Fruit fly (Drosophila melanogaster) whole organism, adult: Measurements from ENCODE around the gene CG43229.

Experiments used
- CG11617 ChIP-seq: fragments of 200-800 bp; sonication (Bioruptor generic); optimal IDR thresholded peaks from 2 replicates; lab custom pipeline; 2017; ENCODE audit warnings: mild to moderate bottlenecking, missing biosample characterization, missing genetic modification reagents, missing genetic modification characterization
- CG12768 ChIP-seq: fragments of 200-800 bp; sonication (Bioruptor generic); optimal IDR thresholded peaks from 2 replicates; lab custom pipeline; 2017; ENCODE audit warnings: missing biosample characterization, missing genetic modification characterization, mild to moderate bottlenecking, moderate library complexity, missing genetic modification reagents
- CG14711 ChIP-seq: fragments of 200-800 bp; sonication (Bioruptor generic); optimal IDR thresholded peaks from 2 replicates; lab custom pipeline; 2018; ENCODE audit warnings: missing biosample characterization, mild to moderate bottlenecking, missing genetic modification characterization, moderate library complexity
- CG1620 ChIP-seq: fragments of 200-800 bp; sonication (Bioruptor generic); optimal IDR thresholded peaks from 2 replicates; lab custom pipeline; 2016; ENCODE audit warnings: missing biosample characterization, missing genetic modification characterization
- CG33017 ChIP-seq: fragments of 200-800 bp; sonication (Bioruptor generic); optimal IDR thresholded peaks from 2 replicates; lab custom pipeline; 2018; ENCODE audit warnings: missing biosample characterization, mild to moderate bottlenecking, missing genetic modification characterization, moderate library complexity
- CG5204 ChIP-seq: fragments of 200-800 bp; sonication (Bioruptor generic); optimal IDR thresholded peaks from 2 replicates; lab custom pipeline; 2016; ENCODE audit warnings: missing biosample characterization, missing genetic modification characterization
- CG7045 ChIP-seq: fragments of 200-800 bp; sonication (Bioruptor generic); optimal IDR thresholded peaks from 2 replicates; lab custom pipeline; 2017; ENCODE audit warnings: missing biosample characterization, mild to moderate bottlenecking, missing genetic modification characterization
- CG7101 ChIP-seq: fragments of 200-800 bp; sonication (Bioruptor generic); optimal IDR thresholded peaks from 2 replicates; lab custom pipeline; 2018; ENCODE audit warnings: missing biosample characterization, mild to moderate bottlenecking, missing genetic modification characterization, moderate library complexity
- Clk ChIP-seq: fragments of 200-800 bp; sonication (Bioruptor generic); optimal IDR thresholded peaks from 2 replicates; lab custom pipeline; 2017; ENCODE audit warnings: missing biosample characterization, missing genetic modification characterization
- Crg-1 ChIP-seq: fragments of 200-800 bp; sonication (Bioruptor generic); optimal IDR thresholded peaks from 2 replicates; lab custom pipeline; 2016; ENCODE audit warnings: missing biosample characterization, missing genetic modification characterization
- Hr96 ChIP-seq: fragments of 200-800 bp; sonication (Bioruptor generic); optimal IDR thresholded peaks from 2 replicates; lab custom pipeline; 2016; ENCODE audit warnings: missing biosample characterization, missing genetic modification characterization
- Mnt ChIP-seq: fragments of 200-800 bp; sonication (Bioruptor generic); optimal IDR thresholded peaks from 2 replicates; lab custom pipeline; 2016; ENCODE audit warnings: missing biosample characterization, mild to moderate bottlenecking, missing genetic modification characterization
- bab1 ChIP-seq: fragments of 200-800 bp; sonication (Bioruptor generic); optimal IDR thresholded peaks from 3 replicates; lab custom pipeline; 2019; ENCODE audit warnings: missing biosample characterization, mild to moderate bottlenecking, missing genetic modification characterization, moderate library complexity
- cic ChIP-seq: fragments of 200-800 bp; sonication (Bioruptor generic); optimal IDR thresholded peaks from 2 replicates; lab custom pipeline; 2017; ENCODE audit warnings: missing biosample characterization, mild to moderate bottlenecking, missing genetic modification characterization, moderate library complexity
- cnc ChIP-seq, 2 experiments: fragments of >200 bp; optimal IDR thresholded peaks; 2 replicates each; lab custom pipeline; 2017
- kay ChIP-seq: fragments of 200-800 bp; sonication (Bioruptor generic); peaks from one replicate; lab custom pipeline; 2016; ENCODE audit warnings: missing biosample characterization, missing genetic modification characterization, borderline replicate concordance
- ovo ChIP-seq: fragments of 200-800 bp; sonication (Bioruptor generic); optimal IDR thresholded peaks from 2 replicates; lab custom pipeline; 2016; ENCODE audit warnings: missing biosample characterization, missing genetic modification characterization
- pad ChIP-seq: fragments of 200-800 bp; sonication (Bioruptor generic); optimal IDR thresholded peaks from 3 replicates; lab custom pipeline; 2017; ENCODE audit warnings: missing biosample characterization, missing genetic modification characterization, mild to moderate bottlenecking, moderate library complexity, missing genetic modification reagents
- tj ChIP-seq: fragments of 200-800 bp; sonication (Bioruptor generic); optimal IDR thresholded peaks from 3 replicates; lab custom pipeline; 2017; ENCODE audit warnings: missing biosample characterization, mild to moderate bottlenecking, missing genetic modification characterization, moderate library complexity
- toe ChIP-seq: fragments of 200-800 bp; sonication (Bioruptor generic); optimal IDR thresholded peaks from 2 replicates; lab custom pipeline; 2016; ENCODE audit warnings: missing biosample characterization, missing genetic modification characterization

The CG43229 gene

DNA sequence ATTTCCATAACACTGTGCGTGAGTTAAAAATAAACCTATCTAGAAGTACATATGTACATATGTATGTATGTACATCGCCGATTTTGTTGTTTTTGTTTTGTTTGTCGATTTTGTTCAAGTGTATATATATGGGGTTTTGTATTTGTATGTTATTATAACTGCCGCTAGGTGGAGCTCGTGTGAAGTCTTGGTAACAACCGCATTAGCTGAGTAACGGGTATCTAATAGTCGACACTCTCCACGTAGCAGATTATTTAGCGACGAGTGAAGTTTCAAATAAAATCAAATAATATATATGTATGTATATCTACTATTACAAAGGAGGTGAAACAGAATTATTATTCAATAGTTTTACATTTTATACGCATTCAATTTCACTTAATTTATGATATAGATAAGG lies 9.0 kb upstream of the CG43229 start:
- TF ChIP-seq CG12768 (no peak), Hr96 (GFP tag; lab: Kevin White, UChicago) (no peak)

DNA sequence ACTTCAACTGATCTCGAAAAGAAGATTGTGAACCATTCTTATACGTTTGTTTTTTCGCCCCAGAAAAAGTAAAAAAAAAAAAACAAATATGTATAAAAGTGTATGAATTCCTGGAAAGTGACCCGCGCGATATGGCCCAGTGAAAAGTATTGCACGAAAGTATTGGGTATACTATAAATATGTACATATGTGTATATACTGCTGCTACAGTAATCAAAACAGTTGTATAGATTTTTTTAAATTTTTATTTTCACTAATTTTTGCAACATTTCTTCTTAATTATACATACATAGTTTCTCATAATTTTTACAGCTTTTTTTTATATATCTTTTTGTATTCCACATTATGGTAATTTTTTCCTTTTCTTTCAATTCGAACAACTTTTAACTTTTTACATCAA lies 8.2 kb upstream of the CG43229 start, which contains the start of gene CG43133:
Gene CG43133 (minus strand): TSS at position 11 of the 400 bp plus-strand sequence.
- TF ChIP-seq CG12768, result no peak
- no peak for TF ChIP-seq tj (GFP tag; lab: Kevin White, UChicago)
- TF ChIP-seq Clk (GFP tag; lab: Kevin White, UChicago), result no peak
- no peak for TF ChIP-seq Hr96 (GFP tag; lab: Kevin White, UChicago)
- no peak for TF ChIP-seq toe
- TF ChIP-seq ovo, result no peak
- TF ChIP-seq cic (GFP tag; lab: Kevin White, UChicago), result no peak
- no peak for TF ChIP-seq bab1 (GFP tag; lab: Kevin White, UChicago)
- TF ChIP-seq CG7101, result no peak
- TF ChIP-seq CG5204, result no peak
- no peak for TF ChIP-seq CG33017 (tag; lab: Kevin White, UChicago)
- no peak for TF ChIP-seq Crg-1 (GFP tag; lab: Kevin White, UChicago)
- TF ChIP-seq pad, result no peak
- no peak for TF ChIP-seq Mnt
- TF ChIP-seq cnc (optimal IDR thresholded peaks at IDR 0.05; lab: Kevin White, UChicago), result no peak
- no peak for TF ChIP-seq kay
- no peak for TF ChIP-seq CG7045 (GFP tag; lab: Kevin White, UChicago)
- no peak for TF ChIP-seq CG1620 (GFP tag; lab: Kevin White, UChicago)
- no peak for TF ChIP-seq CG11617 (GFP tag; lab: Kevin White, UChicago)

DNA sequence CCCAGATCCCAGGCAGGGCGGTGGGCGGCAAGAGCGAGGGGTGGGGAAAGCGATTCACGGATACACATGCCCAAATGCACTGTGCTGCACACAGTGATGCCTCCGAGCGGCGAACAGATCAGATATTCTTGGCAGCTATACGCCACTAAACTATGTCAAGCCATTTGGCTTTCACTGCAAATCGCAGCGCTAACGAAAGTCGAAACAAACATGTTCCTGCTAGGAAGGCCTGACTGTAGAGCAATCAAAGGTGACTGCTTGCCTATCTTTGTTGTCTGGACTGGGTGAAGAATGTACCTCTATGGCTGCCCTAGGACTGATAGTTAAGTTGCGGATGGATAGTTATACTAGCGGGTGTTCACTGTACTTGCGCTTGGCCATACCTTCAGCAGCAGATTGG lies 2.3 kb upstream of the CG43229 start:
- TF ChIP-seq bab1 (GFP tag; lab: Kevin White, UChicago), result no peak
- TF ChIP-seq CG5204, result no peak

DNA sequence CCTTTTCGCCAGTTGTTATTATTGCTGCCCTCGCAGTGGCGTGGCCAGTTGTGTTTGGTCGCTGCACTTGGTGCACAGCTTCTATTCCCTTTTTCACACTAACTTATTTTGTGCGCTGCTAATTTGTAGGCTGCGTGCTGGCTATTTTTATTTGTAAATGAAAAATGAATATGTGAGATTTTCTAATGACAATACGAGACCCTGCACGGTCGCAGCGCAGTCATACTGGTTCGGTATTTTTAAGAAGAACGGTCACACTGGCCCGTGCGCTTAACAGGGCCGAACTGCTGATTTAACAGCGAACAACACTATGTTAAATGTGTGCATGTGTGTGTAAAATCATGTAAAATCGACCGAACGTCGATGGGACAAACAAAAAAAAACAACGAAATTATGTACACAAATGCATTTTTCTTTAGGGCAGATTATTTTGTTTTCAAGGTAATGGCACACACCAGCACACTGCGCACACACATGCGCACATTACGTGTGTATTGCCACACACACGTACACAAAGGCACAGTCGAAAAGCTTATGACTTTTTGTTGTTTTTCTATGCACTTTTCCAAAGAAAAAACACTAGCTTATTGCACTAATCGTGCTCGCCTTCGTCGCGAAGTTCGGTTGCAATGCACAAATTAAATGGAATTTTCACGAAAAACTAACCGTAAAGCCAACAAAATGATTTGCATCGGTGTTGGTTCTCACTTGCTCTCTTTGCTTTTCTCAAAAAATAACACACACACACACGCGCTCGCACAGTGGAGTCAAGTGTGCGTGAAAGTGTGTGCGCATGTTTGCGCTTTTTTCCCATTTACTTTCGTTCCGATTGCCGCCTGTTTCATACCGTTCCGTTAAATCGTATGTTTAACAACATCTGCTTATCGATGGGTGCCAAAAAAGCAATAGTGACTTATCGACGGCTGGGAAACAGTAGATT lies 1.2 kb upstream of the CG43229 start, which contains the start of gene ari-1:
Gene ari-1 (minus strand): TSS at position 875 of the 940 bp plus-strand sequence.
- TF ChIP-seq Hr96 (GFP tag; lab: Kevin White, UChicago) (no peak), cnc (optimal IDR thresholded peaks at IDR 0.05; lab: Kevin White, UChicago) (no peak), Mnt (peak; percentile 11), CG7101 (no peak), CG7045 (GFP tag; lab: Kevin White, UChicago) (no peak), Crg-1 (GFP tag; lab: Kevin White, UChicago) (no peak), pad (peak; percentile 3), tj (GFP tag; lab: Kevin White, UChicago) (peak; percentile 87), toe (no peak), bab1 (GFP tag; lab: Kevin White, UChicago) (peak; percentile 33), CG12768 (no peak), Clk (GFP tag; lab: Kevin White, UChicago) (no peak), CG1620 (GFP tag; lab: Kevin White, UChicago) (no peak), CG11617 (GFP tag; lab: Kevin White, UChicago) (peak; percentile 28), CG14711 (no peak), CG33017 (tag; lab: Kevin White, UChicago) (no peak), ovo (peak; percentile 26), kay (peak; percentile 50), cic (GFP tag; lab: Kevin White, UChicago) (no peak), CG5204 (no peak)

DNA sequence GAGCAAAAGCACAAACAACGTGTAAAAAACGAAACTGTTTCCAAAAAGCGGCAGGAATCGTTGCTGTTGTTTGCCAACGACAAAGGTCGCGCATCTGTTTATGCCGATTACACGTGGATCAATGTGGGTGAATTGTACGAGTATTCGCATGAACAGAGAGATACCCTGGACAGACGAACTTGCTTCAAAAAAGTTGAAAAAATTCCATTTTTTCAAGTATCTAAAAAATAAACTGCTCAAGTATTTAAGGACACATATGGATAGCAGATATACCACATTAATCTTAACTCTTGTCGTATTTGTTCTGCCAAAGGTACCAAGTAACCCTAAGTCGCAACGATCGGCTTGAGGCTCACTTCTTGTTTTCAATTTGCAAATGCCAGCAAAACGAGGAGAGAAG lies 1.6 kb downstream of the CG43229 start:
- no peak for TF ChIP-seq cnc (optimal IDR thresholded peaks at IDR 0.05; lab: Kevin White, UChicago)
- no peak for TF ChIP-seq bab1 (GFP tag; lab: Kevin White, UChicago)
- no peak for TF ChIP-seq ovo
- no peak for TF ChIP-seq tj (GFP tag; lab: Kevin White, UChicago)
- TF ChIP-seq Crg-1 (GFP tag; lab: Kevin White, UChicago), result no peak
- no peak for TF ChIP-seq pad
- TF ChIP-seq Hr96 (GFP tag; lab: Kevin White, UChicago), result no peak
- no peak for TF ChIP-seq kay
- no peak for TF ChIP-seq CG14711
- no peak for TF ChIP-seq CG5204
- TF ChIP-seq CG7101, result no peak
- no peak for TF ChIP-seq CG11617 (GFP tag; lab: Kevin White, UChicago)
- TF ChIP-seq cic (GFP tag; lab: Kevin White, UChicago), result no peak
- no peak for TF ChIP-seq CG33017 (tag; lab: Kevin White, UChicago)
- TF ChIP-seq CG7045 (GFP tag; lab: Kevin White, UChicago), result no peak
- no peak for TF ChIP-seq CG1620 (GFP tag; lab: Kevin White, UChicago)
- TF ChIP-seq Mnt, result no peak
- no peak for TF ChIP-seq Clk (GFP tag; lab: Kevin White, UChicago)

DNA sequence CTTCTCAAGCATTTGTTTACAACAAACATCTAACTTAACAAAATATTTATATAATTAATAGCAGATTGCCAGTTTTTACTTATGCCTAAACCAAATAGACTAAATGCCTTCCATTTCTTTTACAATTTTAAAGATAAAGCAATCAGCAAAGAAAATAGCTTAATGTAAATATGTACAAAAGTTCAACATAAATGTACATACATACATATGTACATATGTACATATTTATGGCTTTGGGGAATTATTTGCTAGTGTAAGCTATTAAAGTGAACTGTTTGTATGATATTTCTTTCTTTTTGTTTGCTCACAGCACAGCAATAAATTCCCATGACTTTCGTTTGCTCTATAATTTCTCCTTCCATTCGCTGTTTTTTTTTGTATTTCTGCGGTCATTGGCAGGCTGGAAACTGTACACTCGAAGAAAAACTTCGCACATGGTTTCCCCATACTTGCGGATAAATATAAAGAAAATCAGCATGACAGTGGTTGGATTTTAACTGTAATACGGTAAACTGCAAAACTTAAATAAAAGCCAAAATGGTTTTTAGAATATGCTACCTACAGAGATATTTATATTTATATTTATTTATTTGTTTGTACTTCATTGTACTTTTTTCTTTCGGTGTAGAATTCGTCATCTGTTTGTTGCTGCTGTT lies 2.7 kb downstream of the CG43229 start:
- TF ChIP-seq CG1620 (GFP tag; lab: Kevin White, UChicago), result no peak
- TF ChIP-seq CG14711, result no peak
- no peak for TF ChIP-seq Crg-1 (GFP tag; lab: Kevin White, UChicago)
- no peak for TF ChIP-seq CG33017 (tag; lab: Kevin White, UChicago)
- no peak for TF ChIP-seq CG5204
- no peak for TF ChIP-seq bab1 (GFP tag; lab: Kevin White, UChicago)
- no peak for TF ChIP-seq toe
- no peak for TF ChIP-seq pad
